Fruit fly (Drosophila melanogaster): ENCODE measurements around the gene Dic2.

The Dic2 gene

DNA sequence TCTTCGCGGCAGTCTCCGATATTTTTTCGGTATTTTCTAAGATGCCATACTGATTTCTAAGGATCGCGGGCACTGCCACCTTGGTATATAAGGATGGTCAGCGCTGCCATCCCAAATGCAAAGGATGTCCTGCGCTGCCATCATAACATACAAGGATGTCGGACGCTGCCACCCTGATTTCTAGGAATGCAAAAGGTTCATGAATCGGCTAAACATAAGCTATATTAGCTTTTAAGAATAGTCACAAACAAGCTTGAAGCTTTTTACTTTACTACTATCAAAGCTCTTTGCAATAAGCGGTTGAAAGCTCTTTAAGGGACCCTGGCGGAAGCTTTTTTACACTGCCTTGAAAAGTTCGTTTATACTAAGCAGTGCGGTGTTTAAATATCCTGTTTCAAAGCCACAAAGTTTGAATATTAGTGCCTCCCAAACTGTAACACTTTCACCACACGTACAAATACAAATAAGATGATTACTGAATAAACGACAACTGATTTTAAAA, 36.9 kb downstream of the Dic2 start:
- TF ChIP-seq Mnt (GFP tag; optimal IDR thresholded peaks at IDR 0.05) (no peak), toe (GFP tag; optimal IDR thresholded peaks at IDR 0.05) (no peak), CG14711 (tag; optimal IDR thresholded peaks at IDR 0.05) (no peak), kay (GFP tag; ENCODE audit: borderline replicate concordance) (no peak), CG11617 (GFP tag; optimal IDR thresholded peaks at IDR 0.05) (no peak), CG7045 (GFP tag; optimal IDR thresholded peaks at IDR 0.05) (no peak), Crg-1 (GFP tag; optimal IDR thresholded peaks at IDR 0.05) (no peak), ovo (GFP tag; optimal IDR thresholded peaks at IDR 0.05) (no peak), tj (GFP tag; optimal IDR thresholded peaks at IDR 0.05) (no peak), CG12768 (GFP tag; optimal IDR thresholded peaks at IDR 0.05) (no peak)
